Fruit fly (Drosophila melanogaster) whole organism, adult: ENCODE measurements around the gene CG13679.

Experiments
- CG12768 ChIP-seq: fragments of 200-800 bp; sonication (Bioruptor generic); optimal IDR thresholded peaks from 2 replicates; lab custom pipeline; 2017; ENCODE audit warnings: missing biosample characterization, missing genetic modification characterization, mild to moderate bottlenecking, moderate library complexity, missing genetic modification reagents
- CG14711 ChIP-seq: fragments of 200-800 bp; sonication (Bioruptor generic); optimal IDR thresholded peaks from 2 replicates; lab custom pipeline; 2018; ENCODE audit warnings: missing biosample characterization, mild to moderate bottlenecking, missing genetic modification characterization, moderate library complexity
- CG33017 ChIP-seq: fragments of 200-800 bp; sonication (Bioruptor generic); optimal IDR thresholded peaks from 2 replicates; lab custom pipeline; 2018; ENCODE audit warnings: missing biosample characterization, mild to moderate bottlenecking, missing genetic modification characterization, moderate library complexity
- Hr96 ChIP-seq: fragments of 200-800 bp; sonication (Bioruptor generic); optimal IDR thresholded peaks from 2 replicates; lab custom pipeline; 2016; ENCODE audit warnings: missing biosample characterization, missing genetic modification characterization
- Mnt ChIP-seq: fragments of 200-800 bp; sonication (Bioruptor generic); optimal IDR thresholded peaks from 2 replicates; lab custom pipeline; 2016; ENCODE audit warnings: missing biosample characterization, mild to moderate bottlenecking, missing genetic modification characterization
- cnc ChIP-seq, 2 experiments: fragments of >200 bp; optimal IDR thresholded peaks; 2 replicates each; lab custom pipeline; 2017
- kay ChIP-seq: fragments of 200-800 bp; sonication (Bioruptor generic); peaks from one replicate; lab custom pipeline; 2016; ENCODE audit warnings: missing biosample characterization, missing genetic modification characterization, borderline replicate concordance

dm6 chr3L:8175818-8176217 lies 26.8 kb upstream of the CG13679 start, which contains the start of gene RecQ4:
- TF ChIP-seq Hr96 (no peak), CG12768 (GFP tag; lab: Kevin White, UChicago) (no peak), Mnt (no peak), CG33017 (tag; lab: Kevin White, UChicago) (no peak), cnc (optimal IDR thresholded peaks at IDR 0.05; lab: Kevin White, UChicago) (no peak), kay (GFP tag; lab: Kevin White, UChicago) (no peak), CG14711 (tag; lab: Kevin White, UChicago) (no peak)
